Worm (Caenorhabditis elegans): ENCODE data around the gene stt-3.
A peak's percentile ranks its signal among the peaks of the same experiment; 100 is the strongest.

- TF ChIP-seq nhr-28 (tag; optimal IDR thresholded peaks at IDR 0.05) (no peak), nhr-12 (tag; optimal IDR thresholded peaks at IDR 0.05) (no peak), lin-32 (GFP tag; optimal IDR thresholded peaks at IDR 0.05) (no peak), drap-1 (GFP tag; optimal IDR thresholded peaks at IDR 0.05) (peak; percentile 59), lsy-2 (tag; optimal IDR thresholded peaks at IDR 0.05) (peak; percentile 68), lin-13 (tag; optimal IDR thresholded peaks at IDR 0.05) (peak; percentile 67), ces-1 (GFP tag; optimal IDR thresholded peaks at IDR 0.05) (peak; percentile 74), ztf-11 (tag; optimal IDR thresholded peaks at IDR 0.05) (no peak), flh-1 (GFP tag; optimal IDR thresholded peaks at IDR 0.05) (no peak), ceh-43 (GFP tag; optimal IDR thresholded peaks at IDR 0.05) (no peak), unc-62 (GFP tag; optimal IDR thresholded peaks at IDR 0.05) (peak; percentile 92), ceh-39 (tag; optimal IDR thresholded peaks at IDR 0.05) (peak; percentile 4), mab-5 (tag; optimal IDR thresholded peaks at IDR 0.05) (no peak), sem-2 (GFP tag; optimal IDR thresholded peaks at IDR 0.05) (no peak)
These were observed 31.7 kb downstream of the stt-3 start, which contains the start of gene hmg-1.2 for ce11 chrIII:6280070-6280596.
